Worm (Caenorhabditis elegans) whole organism, L1 larva: ENCODE results near the gene M162.15.

ENCODE experiments used
- efl-1 ChIP-seq, 4 experiments: fragments of 150-350 bp; optimal IDR thresholded peaks in 3 of 4; peaks in 1 of 4; 1 replicate in 1 of 4; 2 replicates in 3 of 4; lab custom pipeline; 2014; ENCODE audit warnings: missing biosample characterization in 2 of 4, missing genetic modification characterization in 2 of 4, missing genetic modification reagents in 2 of 4
- elt-2 ChIP-seq: sonication (generic microtip); optimal IDR thresholded peaks from 2 replicates; lab custom pipeline; 2016; ENCODE audit warnings: missing genetic modification characterization, mild to moderate bottlenecking, inconsistent platforms, missing compliant biosample characterization, missing genetic modification reagents
- hlh-17 ChIP-seq: fragments of 200-800 bp; sonication (Bioruptor generic); optimal IDR thresholded peaks from 2 replicates; lab custom pipeline; 2018; ENCODE audit warnings: missing genetic modification characterization, mild to moderate bottlenecking, missing compliant biosample characterization, moderate library complexity, borderline replicate concordance
- lsy-2 ChIP-seq, 2 experiments: fragments of 150-350 bp; optimal IDR thresholded peaks; 2 replicates each; lab custom pipeline; 2014; ENCODE audit warnings: missing biosample characterization in 2 of 2, missing genetic modification characterization in 2 of 2
- mab-9 ChIP-seq: fragments of 200-800 bp; sonication (Bioruptor generic); IDR thresholded peaks from 2 replicates; pipeline ENCODE4 v1.3.6; 2022; ENCODE audit warnings: missing genetic modification reagents, missing genetic modification characterization, missing compliant biosample characterization
- nhr-11 ChIP-seq: fragments of 150-350 bp; optimal IDR thresholded peaks from 2 replicates; lab custom pipeline; 2014; ENCODE audit warnings: missing biosample characterization, missing genetic modification characterization
- nhr-20 ChIP-seq: sonication (generic microtip); optimal IDR thresholded peaks from 2 replicates; lab custom pipeline; 2016; ENCODE audit warnings: mild to moderate bottlenecking, missing genetic modification characterization, missing compliant biosample characterization
- sox-4 ChIP-seq: sonication (generic microtip); optimal IDR thresholded peaks from 2 replicates; lab custom pipeline; 2016; ENCODE audit warnings: missing genetic modification characterization, missing compliant biosample characterization
- sptf-1 ChIP-seq: fragments of 150-350 bp; optimal IDR thresholded peaks from 2 replicates; lab custom pipeline; 2014; ENCODE audit warnings: missing biosample characterization, missing genetic modification characterization
- tbx-2 ChIP-seq: sonication (generic microtip); optimal IDR thresholded peaks from 2 replicates; lab custom pipeline; 2016; ENCODE audit warnings: missing genetic modification characterization, missing compliant biosample characterization
- unc-130 ChIP-seq: fragments of 150-350 bp; optimal IDR thresholded peaks from 2 replicates; lab custom pipeline; 2017; ENCODE audit warnings: missing biosample characterization, missing genetic modification characterization, inconsistent platforms
- vab-15 ChIP-seq: sonication (generic microtip); optimal IDR thresholded peaks from 2 replicates; lab custom pipeline; 2017; ENCODE audit warnings: missing genotype, mild to moderate bottlenecking, missing genetic modification characterization, missing compliant biosample characterization
- ztf-11 ChIP-seq, 2 experiments: sonication (generic microtip); optimal IDR thresholded peaks; 2 replicates each; lab custom pipeline; 2016 to 2017; ENCODE audit warnings: missing genetic modification characterization in 2 of 2, missing biosample characterization in 1 of 2, missing compliant biosample characterization in 1 of 2

ce11 chrV:19755260-19755659, 16.3 kb downstream of the M162.15 start, which contains the start of gene clec-50:
- TF ChIP-seq efl-1 (optimal IDR thresholded peaks at IDR 0.05; lab: Kevin White, UChicago): no peak
- no peak for TF ChIP-seq efl-1 (GFP tag; optimal IDR thresholded peaks at IDR 0.05 in 1 of 2; lab: Kevin White, UChicago)
- no peak for TF ChIP-seq nhr-20
- no peak for TF ChIP-seq sox-4 (tag; lab: Kevin White, UChicago)
- TF ChIP-seq sptf-1: no peak
- no peak for TF ChIP-seq unc-130 (tag; lab: Kevin White, UChicago)
- peak; percentile 65 for TF ChIP-seq elt-2 (tag; lab: Kevin White, UChicago)
- no peak for TF ChIP-seq ztf-11 (tag; optimal IDR thresholded peaks at IDR 0.05; lab: Kevin White, UChicago)
- TF ChIP-seq lsy-2 (tag; optimal IDR thresholded peaks at IDR 0.05; lab: Kevin White, UChicago): no peak
- TF ChIP-seq vab-15 (tag; lab: Kevin White, UChicago): no peak
- no peak for TF ChIP-seq nhr-11 (tag; lab: Kevin White, UChicago)
- no peak for TF ChIP-seq tbx-2
- TF ChIP-seq hlh-17 (GFP tag; lab: Kevin White, UChicago): no peak
- no peak for TF ChIP-seq mab-9 (GFP tag; lab: Robert Waterston, UW)
